Fruit fly (Drosophila melanogaster) whole organism, embryonic: ENCODE results near the gene CG10055.

Source experiments
- Atf3 ChIP-seq: fragments of 200-800 bp; sonication (Bioruptor generic); optimal IDR thresholded peaks from 3 replicates; lab custom pipeline; 2016; ENCODE audit warnings: missing biosample characterization, missing genetic modification characterization
- Atf6 ChIP-seq: fragments of 200-800 bp; sonication (Bioruptor generic); IDR thresholded peaks from 2 replicates; pipeline ENCODE4 v1.3.6; 2022; ENCODE audit warnings: missing biosample characterization, missing genetic modification characterization
- Awh ChIP-seq: fragments of 200-800 bp; sonication (Bioruptor generic); IDR thresholded peaks from 2 replicates; pipeline ENCODE4, ENCODE4 v1.3.6; 2022; ENCODE audit warnings: missing biosample characterization, missing genetic modification characterization
- CG10274 ChIP-seq: fragments of 200-800 bp; sonication (Bioruptor generic); optimal IDR thresholded peaks from 3 replicates; lab custom pipeline; 2017; ENCODE audit warnings: missing biosample characterization, mild to moderate bottlenecking, missing genetic modification characterization
- CG11085 ChIP-seq: fragments of 200-800 bp; sonication (Bioruptor generic); IDR thresholded peaks from 2 replicates; pipeline ENCODE4 v1.3.6; 2022; ENCODE audit warnings: missing biosample characterization, missing genetic modification characterization
- CG11398 ChIP-seq: fragments of 200-800 bp; sonication (Bioruptor generic); optimal IDR thresholded peaks from 2 replicates; lab custom pipeline; 2016; ENCODE audit warnings: missing biosample characterization, missing genetic modification characterization
- CG11696 ChIP-seq: fragments of 200-800 bp; sonication (Bioruptor generic); IDR thresholded peaks from 2 replicates; pipeline ENCODE4 v1.3.6; 2022; ENCODE audit warnings: missing biosample characterization, missing genetic modification characterization
- CG1233 ChIP-seq: fragments of 200-800 bp; sonication (Bioruptor generic); optimal IDR thresholded peaks from 4 replicates; lab custom pipeline; 2018; ENCODE audit warnings: missing biosample characterization, mild to moderate bottlenecking, missing genetic modification characterization
- CG14014 ChIP-seq: fragments of 200-800 bp; sonication (Bioruptor generic); IDR thresholded peaks from 2 replicates; pipeline ENCODE4 v1.3.6; 2022; ENCODE audit warnings: missing biosample characterization, missing genetic modification characterization
- CG14441 ChIP-seq: fragments of 200-800 bp; sonication (Bioruptor generic); IDR thresholded peaks from 2 replicates; pipeline ENCODE4 v1.3.6; 2022; ENCODE audit warnings: missing biosample characterization, missing genetic modification characterization
- CG14667 ChIP-seq: fragments of 200-800 bp; sonication (Bioruptor generic); IDR thresholded peaks from 2 replicates; pipeline ENCODE4 v1.3.6; 2022; ENCODE audit warnings: missing biosample characterization, missing genetic modification characterization
- CG17912 ChIP-seq: fragments of 200-800 bp; sonication (Bioruptor generic); optimal IDR thresholded peaks from 2 replicates; lab custom pipeline; 2018; ENCODE audit warnings: missing biosample characterization, mild to moderate bottlenecking, missing genetic modification characterization
- CG3281 ChIP-seq: fragments of 200-800 bp; sonication (Bioruptor generic); optimal IDR thresholded peaks from 3 replicates; lab custom pipeline; 2017; ENCODE audit warnings: missing biosample characterization, mild to moderate bottlenecking, missing genetic modification characterization
- CG34376 ChIP-seq: fragments of 200-800 bp; sonication (Bioruptor generic); optimal IDR thresholded peaks from 2 replicates; lab custom pipeline; 2018; ENCODE audit warnings: missing biosample characterization, mild to moderate bottlenecking, missing genetic modification characterization
- CG8089 ChIP-seq: fragments of 200-800 bp; sonication (Bioruptor generic); optimal IDR thresholded peaks from 3 replicates; lab custom pipeline; 2016; ENCODE audit warnings: missing biosample characterization, missing genetic modification characterization
- CG8944 ChIP-seq: fragments of 200-800 bp; sonication (Bioruptor generic); optimal IDR thresholded peaks from 3 replicates; lab custom pipeline; 2016; ENCODE audit warnings: missing biosample characterization, missing genetic modification characterization
- CG9437 ChIP-seq: fragments of 200-800 bp; sonication (Bioruptor generic); optimal IDR thresholded peaks from 2 replicates; lab custom pipeline; 2018; ENCODE audit warnings: missing biosample characterization, mild to moderate bottlenecking, missing genetic modification characterization
- CG9727 ChIP-seq: fragments of 200-800 bp; sonication (Bioruptor generic); optimal IDR thresholded peaks from 3 replicates; lab custom pipeline; 2017; ENCODE audit warnings: missing biosample characterization, mild to moderate bottlenecking, missing genetic modification characterization
- CG9797 ChIP-seq: fragments of 200-800 bp; sonication (Bioruptor generic); optimal IDR thresholded peaks from 3 replicates; lab custom pipeline; 2018; ENCODE audit warnings: missing biosample characterization, mild to moderate bottlenecking, missing genetic modification characterization
- CTCF ChIP-seq: fragments of 200-800 bp; sonication (Bioruptor generic); optimal IDR thresholded peaks from 2 replicates; lab custom pipeline; 2017; ENCODE audit warnings: missing biosample characterization, mild to moderate bottlenecking, missing genetic modification characterization, moderate library complexity
- D19A ChIP-seq: fragments of 200-800 bp; optimal IDR thresholded peaks from 3 replicates; lab custom pipeline; 2019; ENCODE audit warnings: missing biosample characterization, mild to moderate bottlenecking, missing genetic modification characterization, moderate library complexity
- Fer1 ChIP-seq: fragments of 200-800 bp; sonication (Bioruptor generic); optimal IDR thresholded peaks from 2 replicates; lab custom pipeline; 2017; ENCODE audit warnings: missing biosample characterization, mild to moderate bottlenecking, missing genetic modification characterization
- Fer2 ChIP-seq: fragments of 200-800 bp; sonication (Bioruptor generic); optimal IDR thresholded peaks from 2 replicates; lab custom pipeline; 2018; ENCODE audit warnings: missing biosample characterization, mild to moderate bottlenecking, missing genetic modification characterization, moderate library complexity
- HLH54F ChIP-seq: fragments of 200-800 bp; sonication (Bioruptor generic); optimal IDR thresholded peaks from 3 replicates; lab custom pipeline; 2016; ENCODE audit warnings: missing biosample characterization, missing genetic modification characterization
- NC2β ChIP-seq: fragments of 200-800 bp; sonication (Bioruptor generic); optimal IDR thresholded peaks from 2 replicates; lab custom pipeline; 2016; ENCODE audit warnings: missing biosample characterization, missing genetic modification characterization
- Nf-YB ChIP-seq: fragments of 200-800 bp; sonication (Bioruptor generic); optimal IDR thresholded peaks from 3 replicates; lab custom pipeline; 2019; ENCODE audit warnings: missing biosample characterization, mild to moderate bottlenecking, missing genetic modification characterization, moderate library complexity
- Pdp1 ChIP-seq, 2 experiments: fragments of 200-800 bp; sonication (Bioruptor generic); optimal IDR thresholded peaks; 3 replicates each; lab custom pipeline; 2016; ENCODE audit warnings: missing biosample characterization in 2 of 2, missing genetic modification characterization in 2 of 2, mild to moderate bottlenecking in 1 of 2, moderate library complexity in 1 of 2
- Trl ChIP-seq, 3 experiments: fragments of >200 bp in 2 of 3; fragments of 200-800 bp in 1 of 3; sonication (Bioruptor generic) in 1 of 3; optimal IDR thresholded peaks; 2 replicates in 1 of 3; 3 replicates in 2 of 3; lab custom pipeline; 2016 to 2017; ENCODE audit warnings: missing biosample characterization in 1 of 3, missing genetic modification characterization in 1 of 3
- ato ChIP-seq: fragments of 200-800 bp; sonication (Bioruptor generic); IDR thresholded peaks from 2 replicates; pipeline ENCODE4 v1.3.6; 2022; ENCODE audit warnings: missing biosample characterization, missing genetic modification characterization; ENCODE audit not compliant: partially characterized antibody
- az2 ChIP-seq: fragments of 200-800 bp; sonication (Bioruptor generic); optimal IDR thresholded peaks from 3 replicates; lab custom pipeline; 2016; ENCODE audit warnings: missing biosample characterization, missing genetic modification characterization
- bowl ChIP-seq: fragments of 200-800 bp; sonication (Bioruptor generic); IDR thresholded peaks from 2 replicates; pipeline ENCODE4 v1.3.6; 2022; ENCODE audit warnings: missing biosample characterization, missing genetic modification characterization
- cg ChIP-seq: fragments of 200-800 bp; sonication (Bioruptor generic); optimal IDR thresholded peaks from 3 replicates; lab custom pipeline; 2019; ENCODE audit warnings: missing biosample characterization, mild to moderate bottlenecking, missing genetic modification characterization, moderate library complexity
- chinmo ChIP-seq: fragments of 200-800 bp; sonication (Bioruptor generic); IDR thresholded peaks from 4 replicates; pipeline ENCODE4 v1.3.6; 2022; ENCODE audit warnings: missing biosample characterization, missing genetic modification characterization; ENCODE audit not compliant: partially characterized antibody
- dm ChIP-seq: fragments of 200-800 bp; sonication (Bioruptor generic); optimal IDR thresholded peaks from 3 replicates; lab custom pipeline; 2016; ENCODE audit warnings: missing biosample characterization, missing genetic modification characterization
- ftz-f1 ChIP-seq: fragments of 200-800 bp; sonication (Bioruptor generic); optimal IDR thresholded peaks from 2 replicates; lab custom pipeline; 2016; ENCODE audit warnings: missing biosample characterization, missing genetic modification characterization
- gcm ChIP-seq: fragments of 200-800 bp; sonication (Bioruptor generic); optimal IDR thresholded peaks from 2 replicates; lab custom pipeline; 2019; ENCODE audit warnings: missing biosample characterization, mild to moderate bottlenecking, missing genetic modification characterization, moderate library complexity
- gt ChIP-seq: fragments of 200-800 bp; sonication (Bioruptor generic); IDR thresholded peaks from 2 replicates; pipeline ENCODE4 v1.3.6; 2022; ENCODE audit warnings: missing biosample characterization, missing genetic modification characterization
- h ChIP-seq: fragments of >200 bp; optimal IDR thresholded peaks from 2 replicates; lab custom pipeline; 2017
- hb ChIP-seq: fragments of 200-800 bp; sonication (Bioruptor generic); IDR thresholded peaks from 3 replicates; pipeline ENCODE4 v1.3.6; 2022; ENCODE audit warnings: missing biosample characterization, missing genetic modification characterization; ENCODE audit not compliant: partially characterized antibody
- knrl ChIP-seq: fragments of 200-800 bp; sonication (Bioruptor generic); IDR thresholded peaks from 3 replicates; pipeline ENCODE4 v1.3.6; 2022; ENCODE audit warnings: missing biosample characterization, missing genetic modification characterization; ENCODE audit not compliant: partially characterized antibody
- pb ChIP-seq: fragments of 200-800 bp; sonication (Bioruptor generic); optimal IDR thresholded peaks from 3 replicates; lab custom pipeline; 2016; ENCODE audit warnings: missing biosample characterization, missing genetic modification characterization
- pita ChIP-seq: fragments of 200-800 bp; sonication (Bioruptor generic); optimal IDR thresholded peaks from 2 replicates; lab custom pipeline; 2017; ENCODE audit warnings: missing biosample characterization, mild to moderate bottlenecking, missing genetic modification characterization
- ranshi ChIP-seq: fragments of 200-800 bp; sonication (Bioruptor generic); IDR thresholded peaks from 2 replicates; pipeline ENCODE4 v1.3.6; 2022; ENCODE audit warnings: missing biosample characterization, missing genetic modification characterization
- sc ChIP-seq, 3 experiments: fragments of >200 bp in 2 of 3; fragments of 200-800 bp in 1 of 3; sonication (Bioruptor generic) in 1 of 3; optimal IDR thresholded peaks; 2 replicates in 2 of 3; 3 replicates in 1 of 3; lab custom pipeline; 2017; ENCODE audit warnings: mild to moderate bottlenecking in 1 of 3, missing biosample characterization in 1 of 3, missing genetic modification characterization in 1 of 3, missing genetic modification reagents in 1 of 3
- slou ChIP-seq: fragments of 200-800 bp; sonication (Bioruptor generic); optimal IDR thresholded peaks from 3 replicates; lab custom pipeline; 2016; ENCODE audit warnings: missing biosample characterization, missing genetic modification characterization
- unpg ChIP-seq: fragments of 200-800 bp; sonication (Bioruptor generic); optimal IDR thresholded peaks from 3 replicates; lab custom pipeline; 2018; ENCODE audit warnings: missing biosample characterization, mild to moderate bottlenecking, missing genetic modification characterization, moderate library complexity
- vfl ChIP-seq: fragments of 200-800 bp; sonication (Bioruptor generic); optimal IDR thresholded peaks from 2 replicates; lab custom pipeline; 2016; ENCODE audit warnings: missing biosample characterization, missing genetic modification characterization
- vvl ChIP-seq: fragments of 200-800 bp; sonication (Bioruptor generic); IDR thresholded peaks from 2 replicates; pipeline ENCODE4 v1.3.6; 2022; ENCODE audit warnings: missing biosample characterization, missing genetic modification characterization
- z ChIP-seq: fragments of 200-800 bp; sonication (Bioruptor generic); IDR thresholded peaks from 3 replicates; pipeline ENCODE4 v1.3.6; 2022; ENCODE audit warnings: missing biosample characterization, missing genetic modification characterization

The CG10055 gene

DNA sequence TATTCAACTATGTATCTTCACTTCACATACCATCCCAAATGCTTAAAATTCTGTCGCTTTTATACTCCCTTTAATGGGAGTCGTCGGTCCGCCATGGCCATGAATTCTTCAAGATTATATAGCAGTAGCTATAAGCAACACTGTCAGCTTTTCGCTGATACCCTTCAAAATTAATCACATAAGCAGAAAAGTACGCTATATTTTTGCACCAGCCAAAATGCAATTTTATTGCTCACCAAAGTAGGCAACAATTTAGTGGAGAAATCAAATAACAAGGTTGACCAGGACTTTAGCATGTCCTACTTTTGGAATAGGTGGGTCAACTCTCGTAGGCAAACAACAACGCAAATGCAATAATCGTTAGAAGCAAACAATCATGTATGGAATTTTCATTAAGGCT, 13.4 kb upstream of the CG10055 start:
- TF ChIP-seq ftz-f1 (GFP tag; lab: Kevin White, UChicago) = peak; percentile 74
- no peak for TF ChIP-seq bowl (GFP tag; lab: Robert Waterston, UW)
- no peak for TF ChIP-seq Atf6
- TF ChIP-seq CG9797 (GFP tag; lab: Kevin White, UChicago) = no peak
- TF ChIP-seq Nf-YB = no peak
- TF ChIP-seq, all 482 proteins: peak for 1

DNA sequence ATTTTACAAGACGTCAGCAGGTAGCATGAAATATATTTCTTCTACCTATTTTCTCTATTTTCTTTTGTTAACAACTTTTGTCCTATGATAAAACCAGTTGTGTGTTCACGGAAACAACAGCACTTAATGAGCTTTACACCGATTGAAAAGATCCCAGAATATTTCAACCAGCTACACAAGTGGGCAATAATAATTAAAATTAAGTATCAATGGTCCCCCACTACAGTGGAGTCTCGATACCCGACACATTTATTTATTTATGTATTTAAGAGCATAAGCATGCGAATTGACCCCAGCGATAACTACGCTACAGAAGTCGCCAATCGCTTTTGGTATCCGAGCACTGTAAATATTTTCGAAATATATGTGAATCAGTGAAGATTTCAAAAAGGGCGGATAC, 2.2 kb upstream of the CG10055 start:
- TF ChIP-seq Awh (peak; percentile 54; the same call in 1 of the 2 replicates), CG11696 (no peak)

- TF ChIP-seq CG14014 = no peak
- TF ChIP-seq CG14667 = no peak
- TF ChIP-seq CG9437 = peak; percentile 28
- no peak for TF ChIP-seq gcm (GFP tag; lab: Kevin White, UChicago)
- no peak for TF ChIP-seq knrl (GFP tag; lab: Robert Waterston, UW)
- TF ChIP-seq cg (GFP tag; lab: Kevin White, UChicago) = peak; percentile 40
- no peak for TF ChIP-seq gt
- TF ChIP-seq Fer1 (GFP tag; lab: Kevin White, UChicago) = no peak
- no peak for TF ChIP-seq hb (GFP tag; lab: Robert Waterston, UW)
- TF ChIP-seq dm = peak; percentile 57
- no peak for TF ChIP-seq sc (optimal IDR thresholded peaks at IDR 0.05; lab: Kevin White, UChicago)
- TF ChIP-seq sc (GFP tag; optimal IDR thresholded peaks at IDR 0.05; lab: Kevin White, UChicago) = no peak
- TF ChIP-seq h (lab: Kevin White, UChicago) = no peak
- no peak for TF ChIP-seq CG17912 (GFP tag; lab: Kevin White, UChicago)
- 0 out of 4 replicates have a peak, but pooled peaks have one; percentile 61 for TF ChIP-seq chinmo (GFP tag; lab: Robert Waterston, UW)
- no peak for TF ChIP-seq CG9727 (GFP tag; lab: Kevin White, UChicago)
- no peak for TF ChIP-seq CG11398
- no peak for TF ChIP-seq CG8944 (GFP tag; lab: Kevin White, UChicago)
- no peak for TF ChIP-seq az2 (GFP tag; lab: Kevin White, UChicago)
- no peak for TF ChIP-seq pb (GFP tag; lab: Kevin White, UChicago)
- TF ChIP-seq CG14441 (GFP tag; lab: Robert Waterston, UW) = no peak
- no peak for TF ChIP-seq pita
- TF ChIP-seq ato = no peak
- peak in 1 of 2 experiments; percentile 93 for TF ChIP-seq Pdp1 (GFP tag; optimal IDR thresholded peaks at IDR 0.05; lab: Kevin White, UChicago)
- TF ChIP-seq CG34376 (GFP tag; lab: Kevin White, UChicago) = no peak
- peak; percentile 34; the same call in 1 of the 2 replicates for TF ChIP-seq vvl (GFP tag; lab: Robert Waterston, UW)
- TF ChIP-seq CG3281 (GFP tag; lab: Kevin White, UChicago) = no peak
- no peak for TF ChIP-seq CG11085 (GFP tag; lab: Robert Waterston, UW)
- no peak for TF ChIP-seq CTCF (GFP tag; lab: Kevin White, UChicago)
- TF ChIP-seq unpg (GFP tag; lab: Kevin White, UChicago) = no peak
- TF ChIP-seq CG10274 (GFP tag; lab: Kevin White, UChicago) = peak; percentile 72
- TF ChIP-seq CG1233 (GFP tag; lab: Kevin White, UChicago) = no peak
- TF ChIP-seq ranshi (GFP tag; lab: Robert Waterston, UW) = no peak
- TF ChIP-seq NC2β = no peak
- TF ChIP-seq z = no peak
- TF ChIP-seq Atf3 (GFP tag; lab: Kevin White, UChicago) = peak; percentile 12
- TF ChIP-seq CG8089 (GFP tag; lab: Kevin White, UChicago) = no peak
- no peak for TF ChIP-seq D19A (tag; lab: Kevin White, UChicago)
- peak; percentile 9 to 16 for TF ChIP-seq Trl (optimal IDR thresholded peaks at IDR 0.05; lab: Kevin White, UChicago)
- TF ChIP-seq Trl (GFP tag; optimal IDR thresholded peaks at IDR 0.05; lab: Kevin White, UChicago) = no peak
- no peak for TF ChIP-seq slou (GFP tag; lab: Kevin White, UChicago)
- TF ChIP-seq Fer2 (tag; lab: Kevin White, UChicago) = no peak
- TF ChIP-seq vfl (GFP tag; lab: Kevin White, UChicago) = no peak
- TF ChIP-seq HLH54F (GFP tag; lab: Kevin White, UChicago) = no peak
Observed at dm6 chr3R:7187989-7188388, 1.5 kb upstream of the CG10055 start.
